Fruit fly (Drosophila melanogaster) whole organism, prepupa: ENCODE data around the gene CG18088.

Experiments used
- Blimp-1 ChIP-seq: fragments of 200-800 bp; sonication (Bioruptor generic); optimal IDR thresholded peaks from 3 replicates; lab custom pipeline; 2017; ENCODE audit warnings: missing biosample characterization, missing genetic modification characterization, mild to moderate bottlenecking, moderate library complexity, missing genetic modification reagents
- CG10631 ChIP-seq: fragments of 200-800 bp; sonication (Bioruptor generic); optimal IDR thresholded peaks from 2 replicates; lab custom pipeline; 2016; ENCODE audit warnings: missing biosample characterization, missing genetic modification characterization
- CG11294 ChIP-seq: fragments of 200-800 bp; sonication (Bioruptor generic); IDR thresholded peaks from 2 replicates; pipeline ENCODE4 v1.3.6; 2022; ENCODE audit warnings: missing biosample characterization, missing genetic modification characterization
- CG11762 ChIP-seq: fragments of 200-800 bp; sonication (Bioruptor generic); optimal IDR thresholded peaks from 3 replicates; lab custom pipeline; 2016; ENCODE audit warnings: missing biosample characterization, missing genetic modification characterization; ENCODE audit not compliant: insufficient read depth
- CG15336 ChIP-seq: fragments of 200-800 bp; sonication (Bioruptor generic); IDR thresholded peaks from 2 replicates; pipeline ENCODE4 v1.3.6; 2022; ENCODE audit warnings: missing biosample characterization, missing genetic modification characterization
- CG1621 ChIP-seq: fragments of 200-800 bp; sonication (Bioruptor generic); optimal IDR thresholded peaks from 3 replicates; lab custom pipeline; 2018; ENCODE audit warnings: missing biosample characterization, mild to moderate bottlenecking, missing genetic modification characterization
- CG3032 ChIP-seq: fragments of 200-800 bp; optimal IDR thresholded peaks from 2 replicates; lab custom pipeline; 2019; ENCODE audit warnings: missing biosample characterization, mild to moderate bottlenecking, missing genetic modification characterization, moderate library complexity
- CG31627 ChIP-seq: fragments of 200-800 bp; sonication (Bioruptor generic); optimal IDR thresholded peaks from 3 replicates; lab custom pipeline; 2016; ENCODE audit warnings: missing biosample characterization, missing genetic modification characterization
- CG32006 ChIP-seq: fragments of 200-800 bp; sonication (Bioruptor generic); optimal IDR thresholded peaks from 3 replicates; lab custom pipeline; 2017; ENCODE audit warnings: missing biosample characterization, mild to moderate bottlenecking, missing genetic modification characterization
- CG34406 ChIP-seq: fragments of 200-800 bp; sonication (Bioruptor generic); optimal IDR thresholded peaks from 3 replicates; lab custom pipeline; 2016; ENCODE audit warnings: missing biosample characterization, missing genetic modification characterization
- CG4318 ChIP-seq: fragments of 200-800 bp; sonication (Bioruptor generic); optimal IDR thresholded peaks from 3 replicates; lab custom pipeline; 2017; ENCODE audit warnings: missing biosample characterization, mild to moderate bottlenecking, missing genetic modification characterization
- CG6163 ChIP-seq: fragments of 200-800 bp; sonication (Bioruptor generic); IDR thresholded peaks from 3 replicates; pipeline ENCODE4 v1.3.6; 2022; ENCODE audit warnings: missing biosample characterization, missing genetic modification characterization
- CG6276 ChIP-seq: fragments of 200-800 bp; sonication (Bioruptor generic); optimal IDR thresholded peaks from 2 replicates; lab custom pipeline; 2017; ENCODE audit warnings: missing biosample characterization, mild to moderate bottlenecking, missing genetic modification characterization
- CG6808 ChIP-seq: fragments of 200-800 bp; sonication (Bioruptor generic); optimal IDR thresholded peaks from 3 replicates; lab custom pipeline; 2017; ENCODE audit warnings: missing biosample characterization, missing genetic modification characterization, mild to moderate bottlenecking, moderate library complexity, missing genetic modification reagents
- CG6854 ChIP-seq: fragments of 200-800 bp; sonication (Bioruptor generic); optimal IDR thresholded peaks from 2 replicates; lab custom pipeline; 2017; ENCODE audit warnings: missing biosample characterization, mild to moderate bottlenecking, missing genetic modification characterization
- CG7368 ChIP-seq: fragments of 200-800 bp; sonication (Bioruptor generic); optimal IDR thresholded peaks from 3 replicates; lab custom pipeline; 2016; ENCODE audit warnings: missing biosample characterization, missing genetic modification characterization
- CG8119 ChIP-seq: fragments of 200-800 bp; sonication (Bioruptor generic); IDR thresholded peaks from 3 replicates; pipeline ENCODE4 v1.3.6; 2022; ENCODE audit warnings: missing biosample characterization, missing genetic modification characterization
- CG8319 ChIP-seq: fragments of 200-800 bp; sonication (Bioruptor generic); optimal IDR thresholded peaks from 3 replicates; lab custom pipeline; 2016; ENCODE audit warnings: missing biosample characterization, missing genetic modification characterization
- CG8632 ChIP-seq: fragments of 200-800 bp; sonication (Bioruptor generic); optimal IDR thresholded peaks from 3 replicates; lab custom pipeline; 2016; ENCODE audit warnings: missing biosample characterization, missing genetic modification characterization
- Eip75B ChIP-seq: fragments of 200-800 bp; sonication (Bioruptor generic); optimal IDR thresholded peaks from 3 replicates; lab custom pipeline; 2016; ENCODE audit warnings: missing biosample characterization, missing genetic modification characterization
- Eip78C ChIP-seq: fragments of 200-800 bp; sonication (Bioruptor generic); peaks from one replicate; lab custom pipeline; 2016; ENCODE audit warnings: missing biosample characterization, missing genetic modification characterization
- Eip93F ChIP-seq: fragments of 200-800 bp; sonication (Bioruptor generic); optimal IDR thresholded peaks from 2 replicates; lab custom pipeline; 2016; ENCODE audit warnings: missing biosample characterization, mild to moderate bottlenecking, missing genetic modification characterization
- Ets96B ChIP-seq: fragments of 200-800 bp; optimal IDR thresholded peaks from 2 replicates; lab custom pipeline; 2019; ENCODE audit warnings: missing biosample characterization, mild to moderate bottlenecking, missing genetic modification characterization, moderate library complexity
- Hr39 ChIP-seq: fragments of 200-800 bp; sonication (Bioruptor generic); optimal IDR thresholded peaks from 2 replicates; lab custom pipeline; 2016; ENCODE audit warnings: missing biosample characterization, missing genetic modification characterization
- Met ChIP-seq: fragments of 200-800 bp; sonication (Bioruptor generic); optimal IDR thresholded peaks from 3 replicates; lab custom pipeline; 2016; ENCODE audit warnings: missing biosample characterization, missing genetic modification characterization
- OdsH ChIP-seq: fragments of 200-800 bp; sonication (Bioruptor generic); optimal IDR thresholded peaks from 3 replicates; lab custom pipeline; 2016; ENCODE audit warnings: missing biosample characterization, missing genetic modification characterization
- Smox ChIP-seq: fragments of 200-800 bp; sonication (Bioruptor generic); optimal IDR thresholded peaks from 3 replicates; lab custom pipeline; 2016; ENCODE audit warnings: missing biosample characterization, missing genetic modification characterization
- Sox102F ChIP-seq: fragments of 200-800 bp; sonication (Bioruptor generic); optimal IDR thresholded peaks from 2 replicates; lab custom pipeline; 2016; ENCODE audit warnings: missing biosample characterization, mild to moderate bottlenecking, missing genetic modification characterization
- Sox14 ChIP-seq: fragments of 200-800 bp; sonication (Bioruptor generic); optimal IDR thresholded peaks from 3 replicates; lab custom pipeline; 2016; ENCODE audit warnings: missing biosample characterization, missing genetic modification characterization
- Sox15 ChIP-seq: fragments of 200-800 bp; sonication (Bioruptor generic); optimal IDR thresholded peaks from 3 replicates; lab custom pipeline; 2016; ENCODE audit warnings: missing biosample characterization, missing genetic modification characterization
- achi ChIP-seq: fragments of 200-800 bp; sonication (Bioruptor generic); optimal IDR thresholded peaks from 3 replicates; lab custom pipeline; 2016; ENCODE audit warnings: missing biosample characterization, missing genetic modification characterization
- acj6 ChIP-seq: fragments of 200-800 bp; sonication (Bioruptor generic); optimal IDR thresholded peaks from 3 replicates; lab custom pipeline; 2016; ENCODE audit warnings: missing biosample characterization, missing genetic modification characterization
- cyc ChIP-seq: fragments of 200-800 bp; sonication (Bioruptor generic); optimal IDR thresholded peaks from 3 replicates; lab custom pipeline; 2016; ENCODE audit warnings: missing biosample characterization, missing genetic modification characterization
- dac ChIP-seq: fragments of 200-800 bp; sonication (Bioruptor generic); optimal IDR thresholded peaks from 2 replicates; lab custom pipeline; 2017; ENCODE audit warnings: missing biosample characterization, mild to moderate bottlenecking, missing genetic modification characterization
- dsx ChIP-seq: fragments of 200-800 bp; optimal IDR thresholded peaks from 3 replicates; lab custom pipeline; 2019; ENCODE audit warnings: missing biosample characterization, mild to moderate bottlenecking, missing genetic modification characterization, moderate library complexity; ENCODE audit not compliant: poor library complexity, severe bottlenecking
- eg ChIP-seq: fragments of 200-800 bp; sonication (Bioruptor generic); IDR thresholded peaks from 3 replicates; pipeline ENCODE4 v1.3.6; 2022; ENCODE audit warnings: missing biosample characterization, missing genetic modification characterization
- esn ChIP-seq: fragments of 200-800 bp; sonication (Bioruptor generic); optimal IDR thresholded peaks from 2 replicates; lab custom pipeline; 2016; ENCODE audit warnings: missing biosample characterization, mild to moderate bottlenecking, missing genetic modification characterization, moderate library complexity
- fd59A ChIP-seq: fragments of 200-800 bp; sonication (Bioruptor generic); optimal IDR thresholded peaks from 2 replicates; lab custom pipeline; 2017; ENCODE audit warnings: missing biosample characterization, mild to moderate bottlenecking, missing genetic modification characterization, missing genetic modification reagents
- fd85E ChIP-seq: fragments of 200-800 bp; sonication (Bioruptor generic); optimal IDR thresholded peaks from 3 replicates; lab custom pipeline; 2016; ENCODE audit warnings: missing biosample characterization, missing genetic modification characterization
- lz ChIP-seq: fragments of 200-800 bp; sonication (Bioruptor generic); optimal IDR thresholded peaks from 3 replicates; lab custom pipeline; 2016; ENCODE audit warnings: missing biosample characterization, missing genetic modification characterization
- net ChIP-seq: fragments of 200-800 bp; sonication (Bioruptor generic); optimal IDR thresholded peaks from 3 replicates; lab custom pipeline; 2016; ENCODE audit warnings: missing biosample characterization, missing genetic modification characterization
- pdm3 ChIP-seq: fragments of 200-800 bp; sonication (Bioruptor generic); optimal IDR thresholded peaks from 3 replicates; lab custom pipeline; 2016; ENCODE audit warnings: missing biosample characterization, missing genetic modification characterization
- salr ChIP-seq, 2 experiments: fragments of 200-800 bp; sonication (Bioruptor generic); optimal IDR thresholded peaks; 3 replicates each; lab custom pipeline; 2016 to 2018; ENCODE audit warnings: missing biosample characterization in 2 of 2, missing genetic modification characterization in 2 of 2, mild to moderate bottlenecking in 1 of 2
- spab ChIP-seq: fragments of 200-800 bp; sonication (Bioruptor generic); optimal IDR thresholded peaks from 2 replicates; lab custom pipeline; 2017; ENCODE audit warnings: missing biosample characterization, mild to moderate bottlenecking, missing genetic modification characterization, missing genetic modification reagents
- ss ChIP-seq, 2 experiments: fragments of 200-800 bp; sonication (Bioruptor generic); optimal IDR thresholded peaks; 2 replicates in 1 of 2; 3 replicates in 1 of 2; lab custom pipeline; 2017 to 2018; ENCODE audit warnings: mild to moderate bottlenecking in 2 of 2, missing biosample characterization in 2 of 2, missing genetic modification characterization in 2 of 2, moderate library complexity in 1 of 2
- topi ChIP-seq: fragments of 200-800 bp; sonication (Bioruptor generic); optimal IDR thresholded peaks from 3 replicates; lab custom pipeline; 2016; ENCODE audit warnings: missing biosample characterization, missing genetic modification characterization
- vri ChIP-seq: fragments of 200-800 bp; sonication (Bioruptor generic); optimal IDR thresholded peaks from 3 replicates; lab custom pipeline; 2016; ENCODE audit warnings: missing biosample characterization, mild to moderate bottlenecking, missing genetic modification characterization

Gene CG18088

dm6 chr2L:8967235-8967634, at the start of gene CG18088:
Gene CG18088, plus strand, starts transcription at chr2L:8967535.
- TF ChIP-seq CG32006 (GFP tag; lab: Kevin White, UChicago) (no peak), eg (GFP tag; lab: Robert Waterston, UW) (no peak), lz (GFP tag; lab: Kevin White, UChicago) (no peak), vri (GFP tag; lab: Kevin White, UChicago) (no peak), Hr39 (GFP tag; lab: Kevin White, UChicago) (no peak), Eip93F (no peak), Met (GFP tag; lab: Kevin White, UChicago) (no peak), fd85E (GFP tag; lab: Kevin White, UChicago) (no peak), pdm3 (no peak), Eip78C (GFP tag; lab: Kevin White, UChicago) (no peak), CG4318 (GFP tag; lab: Kevin White, UChicago) (no peak), Ets96B (tag; lab: Kevin White, UChicago) (no peak), esn (GFP tag; lab: Kevin White, UChicago) (no peak)

dm6 chr2L:8919638-8920037, 47.7 kb upstream of the CG18088 start:
- TF ChIP-seq spab (GFP tag; lab: Kevin White, UChicago) (peak; percentile 62), Sox102F (GFP tag; lab: Kevin White, UChicago) (no peak), CG8119 (GFP tag; lab: Robert Waterston, UW) (peak; percentile 65), Hr39 (GFP tag; lab: Kevin White, UChicago) (peak; percentile 17), CG10631 (GFP tag; lab: Kevin White, UChicago) (peak; percentile 57), CG3032 (peak; percentile 72), acj6 (GFP tag; lab: Kevin White, UChicago) (peak; percentile 54), OdsH (peak; percentile 53), ss (GFP tag; optimal IDR thresholded peaks at IDR 0.05; lab: Kevin White, UChicago) (peak in 1 of 2 experiments; percentile 38), CG31627 (no peak), CG11762 (peak; percentile 25), fd85E (GFP tag; lab: Kevin White, UChicago) (no peak), Sox15 (no peak), vri (GFP tag; lab: Kevin White, UChicago) (no peak), fd59A (GFP tag; lab: Kevin White, UChicago) (peak; percentile 64), esn (GFP tag; lab: Kevin White, UChicago) (no peak), CG15336 (GFP tag; lab: Robert Waterston, UW) (peak; percentile 62), Blimp-1 (GFP tag; lab: Kevin White, UChicago) (no peak), CG1621 (tag; lab: Kevin White, UChicago) (peak; percentile 25), eg (GFP tag; lab: Robert Waterston, UW) (0 out of 3 replicates have a peak, but pooled peaks have one; percentile 26), CG32006 (GFP tag; lab: Kevin White, UChicago) (peak; percentile 76), CG11294 (GFP tag; lab: Robert Waterston, UW) (0 out of 2 replicates have a peak, but pooled peaks have one; percentile 28), Met (GFP tag; lab: Kevin White, UChicago) (no peak), lz (GFP tag; lab: Kevin White, UChicago) (no peak), cyc (GFP tag; lab: Kevin White, UChicago) (no peak), achi (GFP tag; lab: Kevin White, UChicago) (peak; percentile 57), CG6808 (peak; percentile 70), CG7368 (no peak), CG6276 (GFP tag; lab: Kevin White, UChicago) (peak; percentile 51), pdm3 (peak; percentile 67), Eip93F (no peak), dsx (GFP tag; lab: Kevin White, UChicago) (peak; percentile 50), CG34406 (GFP tag; lab: Kevin White, UChicago) (peak; percentile 14), Eip75B (GFP tag; lab: Kevin White, UChicago) (peak; percentile 33), Smox (no peak), Sox14 (GFP tag; lab: Kevin White, UChicago) (peak; percentile 53), CG8319 (GFP tag; lab: Kevin White, UChicago) (no peak), CG8632 (GFP tag; lab: Kevin White, UChicago) (peak; percentile 23), topi (GFP tag; lab: Kevin White, UChicago) (no peak), dac (GFP tag; lab: Kevin White, UChicago) (peak; percentile 2), salr (GFP tag; optimal IDR thresholded peaks at IDR 0.05; lab: Kevin White, UChicago) (peak; percentile 26 to 29), CG6163 (peak; percentile 45; the same call in 2 of the 3 replicates), Eip78C (GFP tag; lab: Kevin White, UChicago) (peak; percentile 91), net (GFP tag; lab: Kevin White, UChicago) (no peak), CG6854 (no peak)
